Worm (Caenorhabditis elegans) whole organism, L1 larva: Measurements from ENCODE around the gene F26F4.12.

Source experiments
- C04F5.9 ChIP-seq: sonication (generic microtip); optimal IDR thresholded peaks from 2 replicates; lab custom pipeline; 2016; ENCODE audit warnings: missing genetic modification characterization, missing compliant biosample characterization
- C16A3.4 ChIP-seq: fragments of 150-350 bp; optimal IDR thresholded peaks from 2 replicates; lab custom pipeline; 2014; ENCODE audit warnings: missing biosample characterization, missing genetic modification characterization
- C34B4.2 ChIP-seq: sonication (generic microtip); optimal IDR thresholded peaks from 2 replicates; lab custom pipeline; 2017; ENCODE audit warnings: mild to moderate bottlenecking, missing genetic modification characterization, missing compliant biosample characterization
- aha-1 ChIP-seq: fragments of 150-350 bp; optimal IDR thresholded peaks from 2 replicates; lab custom pipeline; 2014; ENCODE audit warnings: missing biosample characterization, missing genetic modification characterization
- aly-2 ChIP-seq: fragments of 150-350 bp; optimal IDR thresholded peaks from 2 replicates; lab custom pipeline; 2014; ENCODE audit warnings: missing biosample characterization, missing genetic modification characterization
- ceh-63 ChIP-seq: fragments of 200-800 bp; sonication (Bioruptor generic); optimal IDR thresholded peaks from 2 replicates; lab custom pipeline; 2018; ENCODE audit warnings: mild to moderate bottlenecking, missing genetic modification characterization, missing compliant biosample characterization
- ceh-82 ChIP-seq, 3 experiments: fragments of 150-350 bp in 1 of 3; sonication (generic microtip) in 2 of 3; optimal IDR thresholded peaks; 2 replicates each; lab custom pipeline; 2014 to 2017; ENCODE audit warnings: missing biosample characterization in 3 of 3, missing genetic modification characterization in 3 of 3
- dpl-1 ChIP-seq, 3 experiments: fragments of 150-350 bp in 2 of 3; sonication (generic microtip) in 1 of 3; optimal IDR thresholded peaks; 2 replicates each; lab custom pipeline; 2014 to 2017; ENCODE audit warnings: missing biosample characterization in 3 of 3, missing genetic modification characterization in 3 of 3, missing genetic modification reagents in 3 of 3
- efl-3 ChIP-seq: fragments of 200-800 bp; sonication (Bioruptor generic); optimal IDR thresholded peaks from 2 replicates; lab custom pipeline; 2018; ENCODE audit warnings: mild to moderate bottlenecking, missing genetic modification characterization, missing compliant biosample characterization
- egl-13 ChIP-seq: sonication (generic microtip); optimal IDR thresholded peaks from 2 replicates; lab custom pipeline; 2016; ENCODE audit warnings: missing genotype, missing genetic modification reagents, missing genetic modification characterization, missing compliant biosample characterization
- egl-27 ChIP-seq, 2 experiments: fragments of 150-350 bp in 1 of 2; sonication (generic microtip); optimal IDR thresholded peaks; 3 replicates each; lab custom pipeline; 2017 to 2018; ENCODE audit warnings: missing biosample characterization in 2 of 2, missing genetic modification characterization in 2 of 2, missing genetic modification reagents in 2 of 2
- fkh-10 ChIP-seq: sonication (generic microtip); optimal IDR thresholded peaks from 2 replicates; lab custom pipeline; 2017; ENCODE audit warnings: missing biosample characterization, missing genetic modification reagents, missing genetic modification characterization
- fkh-4 ChIP-seq: sonication (generic microtip); optimal IDR thresholded peaks from 2 replicates; lab custom pipeline; 2016; ENCODE audit warnings: missing compliant biosample characterization, missing genetic modification characterization, borderline replicate concordance
- fkh-8 ChIP-seq: sonication (generic microtip); optimal IDR thresholded peaks from 2 replicates; lab custom pipeline; 2016; ENCODE audit warnings: mild to moderate bottlenecking, missing genetic modification characterization, missing compliant biosample characterization
- fos-1 ChIP-seq: fragments of 150-350 bp; optimal IDR thresholded peaks from 2 replicates; lab custom pipeline; 2014; ENCODE audit warnings: missing biosample characterization, missing genetic modification characterization
- hlh-4 ChIP-seq: sonication (generic microtip); optimal IDR thresholded peaks from 2 replicates; lab custom pipeline; 2016; ENCODE audit warnings: mild to moderate bottlenecking, missing genetic modification characterization, missing compliant biosample characterization
- isw-1 ChIP-seq: fragments of 200-800 bp; sonication (Bioruptor generic); IDR thresholded peaks from 2 replicates; pipeline ENCODE4 v1.3.6; 2022; ENCODE audit warnings: missing genetic modification characterization, missing compliant biosample characterization
- lin-14 ChIP-seq: fragments of 200-800 bp; sonication (Bioruptor generic); optimal IDR thresholded peaks from 2 replicates; lab custom pipeline; 2018; ENCODE audit warnings: mild to moderate bottlenecking, missing genetic modification characterization, moderate library complexity, missing compliant biosample characterization
- lin-15B ChIP-seq: fragments of 150-350 bp; sonication (generic microtip); optimal IDR thresholded peaks from 3 replicates; lab custom pipeline; 2014; ENCODE audit warnings: missing biosample characterization, missing genetic modification characterization
- lin-35 ChIP-seq, 2 experiments: fragments of 150-350 bp; optimal IDR thresholded peaks; 2 replicates each; lab custom pipeline; 2014; ENCODE audit warnings: missing biosample characterization in 2 of 2, missing genetic modification characterization in 2 of 2, missing genetic modification reagents in 2 of 2
- mab-9 ChIP-seq: fragments of 200-800 bp; sonication (Bioruptor generic); IDR thresholded peaks from 2 replicates; pipeline ENCODE4 v1.3.6; 2022; ENCODE audit warnings: missing genetic modification reagents, missing genetic modification characterization, missing compliant biosample characterization
- nhr-47 ChIP-seq: sonication (generic microtip); optimal IDR thresholded peaks from 2 replicates; lab custom pipeline; 2016; ENCODE audit warnings: mild to moderate bottlenecking, missing genetic modification characterization, moderate library complexity, missing compliant biosample characterization
- nhr-71 ChIP-seq: sonication (generic microtip); optimal IDR thresholded peaks from 2 replicates; lab custom pipeline; 2016; ENCODE audit warnings: mild to moderate bottlenecking, missing genetic modification characterization, moderate library complexity, missing compliant biosample characterization
- nhr-84 ChIP-seq: sonication (generic microtip); optimal IDR thresholded peaks from 2 replicates; lab custom pipeline; 2017; ENCODE audit warnings: missing biosample characterization, missing genetic modification characterization
- nhr-85 ChIP-seq: sonication (generic microtip); peaks from one replicate; lab custom pipeline; 2016; ENCODE audit warnings: missing genetic modification characterization, inconsistent platforms, missing compliant biosample characterization
- pag-3 ChIP-seq: sonication (generic microtip); optimal IDR thresholded peaks from 2 replicates; lab custom pipeline; 2017; ENCODE audit warnings: missing genetic modification characterization, mild to moderate bottlenecking, missing compliant biosample characterization, antibody characterized with exemption, borderline replicate concordance; ENCODE audit not compliant: insufficient read depth
- pqm-1 ChIP-seq: sonication (generic microtip); optimal IDR thresholded peaks from 3 replicates; lab custom pipeline; 2017; ENCODE audit warnings: missing biosample characterization, missing genetic modification characterization
- rnt-1 ChIP-seq: sonication (generic microtip); optimal IDR thresholded peaks from 2 replicates; lab custom pipeline; 2016; ENCODE audit warnings: mild to moderate bottlenecking, missing genetic modification characterization, moderate library complexity, missing compliant biosample characterization
- snpc-4 ChIP-seq: fragments of 150-350 bp; optimal IDR thresholded peaks from 2 replicates; lab custom pipeline; 2014; ENCODE audit warnings: missing biosample characterization, missing genetic modification characterization
- sptf-1 ChIP-seq: fragments of 150-350 bp; optimal IDR thresholded peaks from 2 replicates; lab custom pipeline; 2014; ENCODE audit warnings: missing biosample characterization, missing genetic modification characterization
- sup-37 ChIP-seq: fragments of 200-800 bp; sonication (Bioruptor generic); optimal IDR thresholded peaks from 2 replicates; lab custom pipeline; 2018; ENCODE audit warnings: mild to moderate bottlenecking, missing genetic modification characterization, missing compliant biosample characterization
- unc-30 ChIP-seq: sonication (generic microtip); optimal IDR thresholded peaks from 2 replicates; lab custom pipeline; 2017; ENCODE audit warnings: missing biosample characterization, missing genetic modification characterization
- unc-86 ChIP-seq: sonication (generic microtip); optimal IDR thresholded peaks from 2 replicates; lab custom pipeline; 2016; ENCODE audit warnings: missing genetic modification characterization, missing compliant biosample characterization
- unc-98 ChIP-seq: fragments of 200-800 bp; sonication (Bioruptor generic); IDR thresholded peaks from 2 replicates; pipeline ENCODE4 v1.3.6; 2022; ENCODE audit warnings: missing genetic modification characterization, missing compliant biosample characterization
- vab-15 ChIP-seq: sonication (generic microtip); optimal IDR thresholded peaks from 2 replicates; lab custom pipeline; 2017; ENCODE audit warnings: missing genotype, mild to moderate bottlenecking, missing genetic modification characterization, missing compliant biosample characterization
- xbp-1 ChIP-seq: sonication (generic microtip); optimal IDR thresholded peaks from 2 replicates; lab custom pipeline; 2016; ENCODE audit warnings: missing genetic modification characterization, missing compliant biosample characterization
- zag-1 ChIP-seq: fragments of 150-350 bp; optimal IDR thresholded peaks from 2 replicates; lab custom pipeline; 2014; ENCODE audit warnings: missing biosample characterization, missing genetic modification characterization
- zip-4 ChIP-seq: fragments of 200-800 bp; sonication (Bioruptor generic); optimal IDR thresholded peaks from 2 replicates; lab custom pipeline; 2018; ENCODE audit warnings: mild to moderate bottlenecking, missing genetic modification characterization, moderate library complexity, missing compliant biosample characterization

The F26F4.12 gene

DNA sequence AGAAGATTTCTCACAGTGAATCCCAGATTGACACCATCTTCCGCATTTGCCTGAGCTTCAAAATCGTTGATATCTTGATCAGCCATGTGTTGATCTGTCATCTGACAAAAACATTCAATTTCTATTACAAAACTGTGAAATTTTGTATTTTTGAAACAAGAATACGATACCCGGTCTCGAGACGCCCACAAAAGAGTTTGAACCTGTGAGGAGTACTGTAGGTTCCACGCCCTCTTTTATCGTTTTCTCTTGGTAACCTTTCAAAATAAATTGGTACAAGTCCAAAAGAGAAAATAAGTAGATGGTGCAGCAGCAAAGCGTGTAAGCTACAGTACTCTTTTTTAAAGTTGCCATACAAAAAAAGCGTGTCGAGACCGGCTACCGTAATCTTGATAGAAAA, at the start of gene F26F4.12:
F26F4.12 (minus strand) TSS at position 101 of the 400 bp plus-strand sequence.
- TF ChIP-seq pqm-1 (tag; lab: Kevin White, UChicago) (no peak), vab-15 (tag; lab: Kevin White, UChicago) (no peak)
- TF ChIP-seq, all 84 proteins: peak for 0

DNA sequence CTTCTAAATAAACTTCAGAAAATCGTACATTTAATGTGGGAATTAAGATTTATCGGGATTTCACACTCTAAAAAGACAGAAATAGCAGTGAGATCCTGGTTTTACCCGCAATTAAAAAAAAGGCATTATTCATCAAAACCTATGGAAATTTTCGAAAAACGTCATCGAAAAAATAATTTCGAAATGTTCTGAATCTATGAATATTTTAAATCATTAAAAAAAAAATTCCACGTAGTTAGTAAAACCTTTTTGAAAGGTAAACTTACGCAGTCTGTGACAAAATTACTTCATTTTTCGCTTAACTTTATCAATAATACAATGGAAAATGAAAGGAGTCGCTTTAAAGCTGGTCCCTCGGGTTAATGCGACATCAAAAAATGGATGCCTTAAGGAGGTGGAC, 46.7 kb upstream of the F26F4.12 start, which contains the start of gene C26E6.1:
C26E6.1 (plus strand) TSS at position 301 of the 400 bp plus-strand sequence.
- TF ChIP-seq isw-1 (GFP tag; lab: Robert Waterston, UW): no peak
- no peak for TF ChIP-seq xbp-1 (tag; lab: Kevin White, UChicago)
- TF ChIP-seq fkh-10: no peak
- TF ChIP-seq unc-30: no peak
- TF ChIP-seq fos-1 (tag; lab: Kevin White, UChicago): no peak

DNA sequence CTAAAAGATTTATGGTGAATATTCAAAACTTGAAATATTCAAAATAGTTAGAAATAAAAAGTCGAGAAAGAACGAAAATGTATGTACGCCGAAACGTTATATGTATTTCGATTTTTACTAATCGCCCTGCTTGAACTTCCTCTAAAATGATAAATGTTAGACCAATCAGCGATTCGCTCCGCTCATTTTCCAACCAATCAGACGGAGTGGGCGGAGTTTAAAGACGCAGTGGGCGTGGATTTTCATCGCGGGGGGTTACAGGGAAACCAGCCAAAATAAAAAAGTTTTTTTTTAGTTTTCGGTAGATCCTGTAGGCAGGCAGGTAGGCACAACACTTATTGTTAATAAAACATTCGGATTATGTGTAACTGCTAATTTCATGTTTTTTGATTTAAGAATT, 43.1 kb upstream of the F26F4.12 start:
- TF ChIP-seq sup-37 (GFP tag; lab: Kevin White, UChicago) (no peak), egl-27 (tag; optimal IDR thresholded peaks at IDR 0.05; lab: Kevin White, UChicago) (no peak), sptf-1 (no peak), fkh-8 (tag; lab: Kevin White, UChicago) (no peak), nhr-84 (tag; lab: Kevin White, UChicago) (no peak), hlh-4 (no peak), C34B4.2 (no peak), dpl-1 (GFP tag; optimal IDR thresholded peaks at IDR 0.05; lab: Kevin White, UChicago) (no peak), ceh-82 (tag; optimal IDR thresholded peaks at IDR 0.05; lab: Kevin White, UChicago) (no peak), fkh-4 (tag; lab: Kevin White, UChicago) (no peak)

DNA sequence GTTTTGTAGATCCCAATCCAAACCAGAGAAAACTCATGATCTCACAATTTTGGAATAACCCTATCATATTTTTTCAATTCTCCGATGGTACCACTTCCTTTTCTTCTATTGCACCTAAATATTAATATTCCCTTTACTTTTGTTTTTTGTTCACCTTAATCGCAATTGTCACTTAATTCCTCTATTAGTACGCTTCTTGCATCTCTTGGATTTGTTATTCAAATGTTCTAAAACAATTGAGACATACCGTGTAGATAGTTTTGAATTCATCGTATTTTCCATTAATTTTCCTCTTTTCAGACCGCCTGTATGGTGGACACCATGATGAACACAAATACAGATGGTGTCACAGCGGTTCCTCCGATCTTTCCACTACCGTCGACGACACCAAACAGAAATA, 42.0 kb upstream of the F26F4.12 start, which contains the start of gene flh-2:
flh-2 (plus strand) TSS at position 301 of the 400 bp plus-strand sequence.
- no peak for TF ChIP-seq unc-98 (GFP tag; lab: Robert Waterston, UW)
- no peak for TF ChIP-seq aly-2 (tag; lab: Kevin White, UChicago)
- no peak for TF ChIP-seq snpc-4 (tag; lab: Kevin White, UChicago)
- no peak for TF ChIP-seq fos-1 (tag; lab: Kevin White, UChicago)
- no peak for TF ChIP-seq lin-14 (GFP tag; lab: Kevin White, UChicago)
- no peak for TF ChIP-seq C04F5.9 (tag; lab: Kevin White, UChicago)
- TF ChIP-seq egl-13 (tag; lab: Kevin White, UChicago): no peak
- no peak for TF ChIP-seq aha-1
- no peak for TF ChIP-seq vab-15 (tag; lab: Kevin White, UChicago)
- TF ChIP-seq zip-4 (GFP tag; lab: Kevin White, UChicago): no peak

DNA sequence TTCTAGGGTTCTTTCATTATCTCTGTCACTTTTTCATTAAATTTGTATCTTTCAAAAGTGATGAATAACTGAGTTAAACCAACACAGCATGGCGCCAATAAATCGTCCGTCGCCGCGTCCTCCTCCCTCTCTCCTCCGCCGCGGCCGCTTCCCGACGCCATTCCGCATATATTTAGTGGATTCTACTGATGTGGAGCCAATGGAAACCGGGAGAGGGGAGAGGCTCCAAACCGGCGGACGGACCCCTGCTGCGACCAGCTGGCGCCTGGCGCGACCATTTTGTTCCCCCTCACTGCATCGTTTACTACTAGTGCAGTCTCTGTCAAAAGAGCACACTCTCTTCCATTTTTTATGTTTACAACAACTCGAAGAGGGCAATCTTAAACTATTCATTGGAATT, 41.4 kb upstream of the F26F4.12 start:
- TF ChIP-seq nhr-47 (no peak), unc-30 (no peak), efl-3 (GFP tag; lab: Kevin White, UChicago) (no peak), lin-14 (GFP tag; lab: Kevin White, UChicago) (no peak), C16A3.4 (tag; lab: Kevin White, UChicago) (no peak), hlh-4 (no peak), fkh-8 (tag; lab: Kevin White, UChicago) (no peak), zag-1 (no peak), lin-15B (tag; lab: Kevin White, UChicago) (no peak), rnt-1 (no peak), egl-27 (tag; optimal IDR thresholded peaks at IDR 0.05; lab: Kevin White, UChicago) (no peak), nhr-71 (tag; lab: Kevin White, UChicago) (no peak), pag-3 (no peak), mab-9 (GFP tag; lab: Robert Waterston, UW) (no peak), nhr-85 (tag; lab: Kevin White, UChicago) (no peak), ceh-63 (GFP tag; lab: Kevin White, UChicago) (no peak), lin-35 (GFP tag; optimal IDR thresholded peaks at IDR 0.05; lab: Kevin White, UChicago) (no peak), unc-86 (tag; lab: Kevin White, UChicago) (no peak), isw-1 (GFP tag; lab: Robert Waterston, UW) (no peak)
